Worm (Caenorhabditis elegans): Measurements from ENCODE around the gene nhr-104.

DNA sequence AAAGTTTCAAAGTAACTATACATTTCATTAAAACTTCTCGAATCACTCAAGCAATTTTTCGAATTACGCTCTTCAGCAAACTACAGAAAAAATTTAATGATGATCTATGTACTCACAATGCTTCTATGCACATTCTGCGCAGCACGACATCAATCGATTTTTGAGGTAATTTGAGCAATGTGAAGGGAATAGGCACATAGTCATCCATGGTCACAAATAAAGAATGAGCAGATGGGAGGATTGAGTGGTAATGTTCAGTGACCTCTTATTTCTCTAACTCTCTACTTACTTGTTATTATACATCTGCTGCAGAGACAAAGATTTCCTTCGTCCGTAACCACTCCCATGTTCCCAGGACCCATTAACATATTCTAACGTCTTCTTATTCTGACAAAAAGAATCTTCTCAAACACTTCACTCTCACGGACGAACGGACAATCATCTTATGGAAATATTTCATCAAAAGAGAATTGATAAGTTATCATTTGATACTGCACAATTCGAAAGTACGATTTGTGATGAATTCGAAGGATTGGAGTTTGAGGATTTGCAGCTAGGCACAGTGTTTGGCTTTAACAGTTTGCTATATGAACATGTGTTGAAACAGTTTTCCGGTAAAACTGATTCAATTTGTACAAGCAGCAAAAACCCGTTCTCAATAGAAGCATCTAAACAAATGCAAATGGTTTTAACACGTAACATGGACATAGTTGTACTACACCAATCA lies 32.4 kb downstream of the nhr-104 start, which contains the start of the genes fbxb-77 and Y17G9B.11:
- TF ChIP-seq nhr-237 (tag; optimal IDR thresholded peaks at IDR 0.05) (no peak), Y55F3AM.14 (GFP tag; optimal IDR thresholded peaks at IDR 0.05) (no peak), lin-11 (tag; optimal IDR thresholded peaks at IDR 0.05) (no peak), ztf-11 (tag; optimal IDR thresholded peaks at IDR 0.05) (no peak), R02D3.7 (tag; optimal IDR thresholded peaks at IDR 0.05) (no peak), nhr-23 (tag; optimal IDR thresholded peaks at IDR 0.05) (no peak), unc-62 (GFP tag; optimal IDR thresholded peaks at IDR 0.05) (no peak), lin-13 (GFP tag; optimal IDR thresholded peaks at IDR 0.05) (no peak), zag-1 (tag; optimal IDR thresholded peaks at IDR 0.05) (no peak)

Data from whole organism, L2 larva.